Worm (Caenorhabditis elegans) whole organism, L4 larva: ENCODE data around the gene aco-1.

ENCODE experiments used
- R02D3.7 ChIP-seq: fragments of 150-350 bp; sonication (generic microtip); optimal IDR thresholded peaks from 3 replicates; lab custom pipeline; 2014; ENCODE audit warnings: missing biosample characterization, missing genetic modification characterization
- dpl-1 ChIP-seq: fragments of 150-350 bp; optimal IDR thresholded peaks from 2 replicates; lab custom pipeline; 2014; ENCODE audit warnings: missing biosample characterization, missing genetic modification reagents, missing genetic modification characterization
- fkh-10 ChIP-seq: fragments of 150-350 bp; optimal IDR thresholded peaks from 2 replicates; lab custom pipeline; 2014; ENCODE audit warnings: missing biosample characterization, missing genetic modification reagents, missing genetic modification characterization
- nhr-237 ChIP-seq: sonication (generic microtip); optimal IDR thresholded peaks from 2 replicates; lab custom pipeline; 2017; ENCODE audit warnings: missing biosample characterization, missing genetic modification characterization
- pha-4 ChIP-seq, 2 experiments: fragments of 150-350 bp in 1 of 2; fragments of 200-800 bp in 1 of 2; sonication (Bioruptor generic) in 1 of 2; IDR thresholded peaks in 1 of 2; optimal IDR thresholded peaks in 1 of 2; 2 replicates each; pipeline versions ENCODE4 v1.3.6 to Lab custom; 2014 to 2022; ENCODE audit warnings: missing genetic modification characterization in 2 of 2, missing genetic modification reagents in 2 of 2, missing biosample characterization in 1 of 2, missing compliant biosample characterization in 1 of 2
- php-3 ChIP-seq: fragments of 200-800 bp; sonication (Bioruptor generic); IDR thresholded peaks from 2 replicates; pipeline ENCODE4 v1.3.6; 2022; ENCODE audit warnings: missing genetic modification reagents, missing genetic modification characterization, missing compliant biosample characterization
- snpc-4 ChIP-seq: fragments of 150-350 bp; optimal IDR thresholded peaks from 2 replicates; lab custom pipeline; 2014; ENCODE audit warnings: missing biosample characterization, missing genetic modification characterization

ce11 chrX:11305773-11306172, 33.9 kb upstream of the aco-1 start, which contains the start of gene F08G12.1:
- TF ChIP-seq snpc-4 (tag; lab: Kevin White, UChicago) (no peak), php-3 (GFP tag; lab: Robert Waterston, UW) (no peak), nhr-237 (tag; lab: Kevin White, UChicago) (no peak), R02D3.7 (no peak), fkh-10 (GFP tag; lab: Kevin White, UChicago) (no peak), dpl-1 (GFP tag; lab: Kevin White, UChicago) (no peak), pha-4 (GFP tag; IDR thresholded peaks at IDR 0.05; lab: Robert Waterston, UW) (no peak), pha-4 (tag; optimal IDR thresholded peaks at IDR 0.05; lab: Kevin White, UChicago) (no peak)
